Worm (Caenorhabditis elegans) whole organism, young adult: ENCODE results near the gene ZK637.14.
"Not testable (repeated sequence)": the region's sequence is repeated elsewhere in the genome, so short reads cannot be mapped to it uniquely, and the experiment has no call there.

Experiments
- B0019.2 ChIP-seq: fragments of 200-800 bp; sonication (Bioruptor generic); conservative IDR thresholded peaks from 2 replicates; pipeline ENCODE4 v1.3.6; 2022; ENCODE audit warnings: missing genetic modification reagents, missing genetic modification characterization, missing compliant biosample characterization
- C17E4.6 ChIP-seq: fragments of 200-800 bp; sonication (Bioruptor generic); IDR thresholded peaks from 2 replicates; pipeline ENCODE4 v1.3.6; 2022; ENCODE audit warnings: missing genetic modification reagents, missing genetic modification characterization, missing compliant biosample characterization
- D2030.7 ChIP-seq: fragments of 200-800 bp; sonication (Bioruptor generic); IDR thresholded peaks from 2 replicates; pipeline ENCODE4 v1.3.6; 2022; ENCODE audit warnings: missing genetic modification reagents, missing genetic modification characterization, missing compliant biosample characterization
- F23B12.7 ChIP-seq: sonication (generic microtip); optimal IDR thresholded peaks from 2 replicates; lab custom pipeline; 2017; ENCODE audit warnings: missing genetic modification characterization, mild to moderate bottlenecking, missing compliant biosample characterization, antibody characterized with exemption, moderate library complexity; ENCODE audit not compliant: insufficient read depth
- F33H1.4 ChIP-seq: fragments of 200-800 bp; sonication (Bioruptor generic); IDR thresholded peaks from 2 replicates; pipeline ENCODE4 v1.3.6; 2022; ENCODE audit warnings: missing genetic modification reagents, missing genetic modification characterization, missing compliant biosample characterization
- F37B4.10 ChIP-seq: fragments of 200-800 bp; sonication (Bioruptor generic); IDR thresholded peaks from 2 replicates; pipeline ENCODE4 v1.3.6; 2022; ENCODE audit warnings: missing genetic modification characterization, missing compliant biosample characterization
- T26A5.8 ChIP-seq: sonication (generic microtip); optimal IDR thresholded peaks from 2 replicates; lab custom pipeline; 2016; ENCODE audit warnings: missing genetic modification characterization, missing compliant biosample characterization
- Y56A3A.18 ChIP-seq: fragments of 200-800 bp; sonication (Bioruptor generic); IDR thresholded peaks from 2 replicates; pipeline ENCODE4 v1.3.6; 2022; ENCODE audit warnings: missing genetic modification reagents, missing genetic modification characterization, missing compliant biosample characterization
- Y67H2A.10 ChIP-seq: fragments of 200-800 bp; sonication (Bioruptor generic); conservative IDR thresholded peaks from 2 replicates; pipeline ENCODE4 v1.3.6; 2022; ENCODE audit warnings: missing genetic modification reagents, missing genetic modification characterization, missing compliant biosample characterization
- Y79H2A.3 ChIP-seq: fragments of 200-800 bp; sonication (Bioruptor generic); conservative IDR thresholded peaks from 2 replicates; pipeline ENCODE4 v1.3.6; 2022; ENCODE audit warnings: missing genetic modification reagents, missing genetic modification characterization, missing compliant biosample characterization
- Y95B8A.8 ChIP-seq: fragments of 200-800 bp; sonication (Bioruptor generic); IDR thresholded peaks from 2 replicates; pipeline ENCODE4 v1.3.6; 2022; ENCODE audit warnings: missing genetic modification reagents, missing genetic modification characterization, missing compliant biosample characterization
- aptf-3 ChIP-seq: fragments of 200-800 bp; sonication (Bioruptor generic); IDR thresholded peaks from 2 replicates; pipeline ENCODE4 v1.3.6; 2022; ENCODE audit warnings: missing genetic modification characterization, missing compliant biosample characterization
- athp-1 ChIP-seq: sonication (generic microtip); optimal IDR thresholded peaks from 2 replicates; lab custom pipeline; 2017; ENCODE audit warnings: mild to moderate bottlenecking, missing genetic modification characterization, missing compliant biosample characterization
- attf-3 ChIP-seq: fragments of 200-800 bp; sonication (Bioruptor generic); conservative IDR thresholded peaks from 2 replicates; pipeline ENCODE4 v1.3.6; 2022; ENCODE audit warnings: missing genetic modification reagents, missing genetic modification characterization, missing compliant biosample characterization
- attf-5 ChIP-seq: fragments of 200-800 bp; sonication (Bioruptor generic); optimal IDR thresholded peaks from 2 replicates; lab custom pipeline; 2018; ENCODE audit warnings: mild to moderate bottlenecking, missing genetic modification characterization, missing compliant biosample characterization
- attf-6 ChIP-seq: fragments of 200-800 bp; sonication (Bioruptor generic); IDR thresholded peaks from 2 replicates; pipeline ENCODE4 v1.3.6; 2022; ENCODE audit warnings: missing genetic modification reagents, missing genetic modification characterization, missing compliant biosample characterization
- ccch-3 ChIP-seq: fragments of 200-800 bp; sonication (Bioruptor generic); optimal IDR thresholded peaks from 2 replicates; lab custom pipeline; 2018; ENCODE audit warnings: mild to moderate bottlenecking, missing genetic modification characterization, missing compliant biosample characterization
- cebp-1 ChIP-seq, 2 experiments: fragments of 200-800 bp in 1 of 2; sonication (Bioruptor generic) in 1 of 2; sonication (generic microtip) in 1 of 2; IDR thresholded peaks in 1 of 2; optimal IDR thresholded peaks in 1 of 2; 2 replicates each; pipeline versions ENCODE4 v1.3.6 to Lab custom; 2017 to 2022; ENCODE audit warnings: missing compliant biosample characterization in 2 of 2, missing genetic modification characterization in 2 of 2, mild to moderate bottlenecking in 1 of 2, missing genetic modification reagents in 1 of 2, moderate library complexity in 1 of 2
- ceh-79 ChIP-seq: sonication (generic microtip); optimal IDR thresholded peaks from 2 replicates; lab custom pipeline; 2017; ENCODE audit warnings: mild to moderate bottlenecking, missing genetic modification characterization, missing compliant biosample characterization
- ceh-91 ChIP-seq: fragments of 200-800 bp; sonication (Bioruptor generic); IDR thresholded peaks from 2 replicates; pipeline ENCODE4 v1.3.6; 2022; ENCODE audit warnings: missing genetic modification reagents, missing genetic modification characterization, missing compliant biosample characterization
- die-1 ChIP-seq: sonication (generic microtip); optimal IDR thresholded peaks from 2 replicates; lab custom pipeline; 2016; ENCODE audit warnings: missing genotype, mild to moderate bottlenecking, missing genetic modification characterization, missing compliant biosample characterization
- dox-1 ChIP-seq: fragments of 200-800 bp; sonication (Bioruptor generic); IDR thresholded peaks from 2 replicates; pipeline ENCODE4 v1.3.6; 2022; ENCODE audit warnings: missing genetic modification reagents, missing genetic modification characterization, missing compliant biosample characterization
- dpl-1 ChIP-seq: fragments of 150-350 bp; optimal IDR thresholded peaks from 2 replicates; lab custom pipeline; 2014; ENCODE audit warnings: missing biosample characterization, missing genetic modification reagents, missing genetic modification characterization
- efl-1 ChIP-seq: fragments of 150-350 bp; optimal IDR thresholded peaks from 2 replicates; lab custom pipeline; 2014; ENCODE audit warnings: missing biosample characterization, missing genetic modification reagents, missing genetic modification characterization
- him-1 ChIP-seq: sonication (generic microtip); optimal IDR thresholded peaks from 2 replicates; lab custom pipeline; 2016; ENCODE audit warnings: missing genotype, missing genetic modification reagents, missing genetic modification characterization, missing compliant biosample characterization
- hlh-12 ChIP-seq: sonication (generic microtip); optimal IDR thresholded peaks from 2 replicates; lab custom pipeline; 2016; ENCODE audit warnings: missing genetic modification characterization, missing compliant biosample characterization
- hmg-1.2 ChIP-seq: fragments of 200-800 bp; sonication (Bioruptor generic); IDR thresholded peaks from 2 replicates; pipeline ENCODE4 v1.3.6; 2022; ENCODE audit warnings: missing genetic modification reagents, missing genetic modification characterization, missing compliant biosample characterization
- hrde-1 ChIP-seq: sonication (generic microtip); optimal IDR thresholded peaks from 2 replicates; lab custom pipeline; 2016; ENCODE audit warnings: missing genetic modification characterization, mild to moderate bottlenecking, missing compliant biosample characterization, moderate library complexity, missing genotype, missing genetic modification reagents, borderline replicate concordance
- hsf-1 ChIP-seq: fragments of 200-800 bp; sonication (Bioruptor generic); IDR thresholded peaks from 2 replicates; pipeline ENCODE4 v1.3.6; 2022; ENCODE audit warnings: missing genetic modification reagents, missing genetic modification characterization, missing compliant biosample characterization
- lin-35 ChIP-seq, 3 experiments: fragments of 150-350 bp in 2 of 3; sonication (generic microtip) in 1 of 3; optimal IDR thresholded peaks; 2 replicates each; lab custom pipeline; 2014 to 2018; ENCODE audit warnings: missing biosample characterization in 3 of 3, missing genetic modification characterization in 3 of 3, missing genetic modification reagents in 3 of 3
- lin-54 ChIP-seq: fragments of 200-800 bp; sonication (Bioruptor generic); optimal IDR thresholded peaks from 2 replicates; lab custom pipeline; 2018; ENCODE audit warnings: mild to moderate bottlenecking, missing genetic modification characterization, missing compliant biosample characterization
- lsl-1 ChIP-seq: fragments of 200-800 bp; sonication (Bioruptor generic); optimal IDR thresholded peaks from 2 replicates; lab custom pipeline; 2018; ENCODE audit warnings: mild to moderate bottlenecking, missing genetic modification characterization, moderate library complexity, missing compliant biosample characterization
- madf-6 ChIP-seq: fragments of 200-800 bp; sonication (Bioruptor generic); IDR thresholded peaks from 2 replicates; pipeline ENCODE4 v1.3.6; 2022; ENCODE audit warnings: missing genetic modification reagents, missing genetic modification characterization, missing compliant biosample characterization
- madf-8 ChIP-seq: fragments of 200-800 bp; sonication (Bioruptor generic); conservative IDR thresholded peaks from 2 replicates; pipeline ENCODE4 v1.3.6; 2022; ENCODE audit warnings: missing genetic modification reagents, missing genetic modification characterization, missing compliant biosample characterization
- mcd-1 ChIP-seq: fragments of 200-800 bp; sonication (Bioruptor generic); IDR thresholded peaks from 2 replicates; pipeline ENCODE4 v1.3.6; 2022; ENCODE audit warnings: missing genetic modification reagents, missing genetic modification characterization, missing compliant biosample characterization
- mxl-1 ChIP-seq: sonication (generic microtip); optimal IDR thresholded peaks from 2 replicates; lab custom pipeline; 2016; ENCODE audit warnings: missing genetic modification characterization, missing compliant biosample characterization
- nfyb-1 ChIP-seq: fragments of 200-800 bp; sonication (Bioruptor generic); IDR thresholded peaks from 2 replicates; pipeline ENCODE4 v1.3.6; 2022; ENCODE audit warnings: missing genetic modification reagents, missing genetic modification characterization, missing compliant biosample characterization
- rcor-1 ChIP-seq: fragments of 200-800 bp; sonication (Bioruptor generic); IDR thresholded peaks from 2 replicates; pipeline ENCODE4 v1.3.6; 2022; ENCODE audit warnings: missing genetic modification reagents, missing genetic modification characterization, missing compliant biosample characterization
- snpc-3.4 ChIP-seq: sonication (generic microtip); optimal IDR thresholded peaks from 2 replicates; lab custom pipeline; 2017; ENCODE audit warnings: missing genetic modification characterization, mild to moderate bottlenecking, missing compliant biosample characterization, antibody characterized with exemption, moderate library complexity, missing genotype, missing genetic modification reagents
- snpc-4 ChIP-seq, 5 experiments: fragments of 150-350 bp in 1 of 5; sonication (generic microtip) in 4 of 5; optimal IDR thresholded peaks; 2 replicates each; lab custom pipeline; 2014 to 2018; ENCODE audit warnings: missing genetic modification characterization in 5 of 5, missing biosample characterization in 3 of 5, antibody characterized with exemption in 2 of 5, mild to moderate bottlenecking in 2 of 5, missing compliant biosample characterization in 2 of 5, missing genotype in 2 of 5, moderate library complexity in 2 of 5, missing genetic modification reagents in 1 of 5
- xnd-1 ChIP-seq: sonication (generic microtip); optimal IDR thresholded peaks from 2 replicates; lab custom pipeline; 2016; ENCODE audit warnings: missing genotype, missing genetic modification reagents, missing genetic modification characterization, missing compliant biosample characterization
- ztf-18 ChIP-seq: sonication (generic microtip); optimal IDR thresholded peaks from 2 replicates; lab custom pipeline; 2016; ENCODE audit warnings: missing genotype, mild to moderate bottlenecking, missing genetic modification characterization, missing compliant biosample characterization

Gene ZK637.14

ce11 chrIII:8899767-8900166, 10.8 kb upstream of the ZK637.14 start:
- TF ChIP-seq ceh-91 (GFP tag; lab: Robert Waterston, UW) (peak; percentile 74), xnd-1 (tag; lab: Kevin White, UChicago) (peak; percentile 73), lin-35 (GFP tag; optimal IDR thresholded peaks at IDR 0.05; lab: Kevin White, UChicago) (peak in 1 of 3 experiments; percentile 1), lin-54 (peak; percentile 62), him-1 (tag; lab: Kevin White, UChicago) (peak; percentile 16), F23B12.7 (tag; lab: Kevin White, UChicago) (peak; percentile 23), cebp-1 (GFP tag; IDR thresholded peaks at IDR 0.05; lab: Robert Waterston, UW) (no peak), cebp-1 (tag; optimal IDR thresholded peaks at IDR 0.05; lab: Kevin White, UChicago) (no peak), Y95B8A.8 (GFP tag; lab: Robert Waterston, UW) (0 out of 2 replicates have a peak, but pooled peaks have one; percentile 5), C17E4.6 (GFP tag; lab: Robert Waterston, UW) (no peak), mcd-1 (GFP tag; lab: Robert Waterston, UW) (no peak), snpc-4 (GFP tag; optimal IDR thresholded peaks at IDR 0.05; lab: Kevin White, UChicago) (no peak), snpc-4 (tag; optimal IDR thresholded peaks at IDR 0.05; lab: Kevin White, UChicago) (peak in 1 of 4 experiments; percentile 19), dpl-1 (GFP tag; lab: Kevin White, UChicago) (peak; percentile 73), B0019.2 (GFP tag; lab: Robert Waterston, UW) (no peak), ccch-3 (GFP tag; lab: Kevin White, UChicago) (no peak), dox-1 (GFP tag; lab: Robert Waterston, UW) (peak; percentile 48), T26A5.8 (tag; lab: Kevin White, UChicago) (no peak), rcor-1 (GFP tag; lab: Robert Waterston, UW) (no peak), F33H1.4 (GFP tag; lab: Robert Waterston, UW) (peak; percentile 91), nfyb-1 (peak; percentile 56; the same call in 1 of the 2 replicates), madf-8 (peak; percentile 76), Y67H2A.10 (GFP tag; lab: Robert Waterston, UW) (no peak), hmg-1.2 (GFP tag; lab: Robert Waterston, UW) (peak; percentile 11; the same call in 1 of the 2 replicates), mxl-1 (tag; lab: Kevin White, UChicago) (no peak), attf-3 (GFP tag; lab: Robert Waterston, UW) (peak; percentile 77), F37B4.10 (no peak), die-1 (tag; lab: Kevin White, UChicago) (no peak), ztf-18 (peak; percentile 43), madf-6 (GFP tag; lab: Robert Waterston, UW) (peak; percentile 86), snpc-3.4 (tag; lab: Kevin White, UChicago) (peak; percentile 78), hlh-12 (tag; lab: Kevin White, UChicago) (no peak), efl-1 (peak; percentile 83), lsl-1 (GFP tag; lab: Kevin White, UChicago) (peak; percentile 86), D2030.7 (peak; percentile 56; the same call in 1 of the 2 replicates), athp-1 (tag; lab: Kevin White, UChicago) (peak; percentile 33), attf-5 (GFP tag; lab: Kevin White, UChicago) (peak; percentile 31)

- peak; percentile 48; the same call in 1 of the 2 replicates for TF ChIP-seq Y95B8A.8 (GFP tag; lab: Robert Waterston, UW)
- TF ChIP-seq F33H1.4 (GFP tag; lab: Robert Waterston, UW): peak; percentile 34; the same call in 1 of the 2 replicates
- TF ChIP-seq hrde-1 (tag; lab: Kevin White, UChicago): peak; percentile 35
- TF ChIP-seq madf-6 (GFP tag; lab: Robert Waterston, UW): peak; percentile 70
- peak; percentile 96 for TF ChIP-seq Y79H2A.3 (GFP tag; lab: Robert Waterston, UW)
- 0 out of 2 replicates have a peak, but pooled peaks have one; percentile 23 for TF ChIP-seq attf-6 (GFP tag; lab: Robert Waterston, UW)
- TF ChIP-seq cebp-1 (GFP tag; IDR thresholded peaks at IDR 0.05; lab: Robert Waterston, UW): not testable (repeated sequence)
- peak; percentile 15 for TF ChIP-seq cebp-1 (tag; optimal IDR thresholded peaks at IDR 0.05; lab: Kevin White, UChicago)
- peak; percentile 47; the same call in 1 of the 2 replicates for TF ChIP-seq B0019.2 (GFP tag; lab: Robert Waterston, UW)
- peak; percentile 40 for TF ChIP-seq ceh-79 (tag; lab: Kevin White, UChicago)
- TF ChIP-seq aptf-3 (GFP tag; lab: Robert Waterston, UW): 0 out of 2 replicates have a peak, but pooled peaks have one; percentile 54
- TF ChIP-seq Y56A3A.18 (GFP tag; lab: Robert Waterston, UW): peak; percentile 38; the same call in 1 of the 2 replicates
- 0 out of 2 replicates have a peak, but pooled peaks have one; percentile 48 for TF ChIP-seq hsf-1
- TF ChIP-seq, all 124 proteins: peak for 12; not testable (repeated sequence) for 112
These were observed 9.3 kb upstream of the ZK637.14 start for ce11 chrIII:8898267-8898666.
